Worm (Caenorhabditis elegans): ENCODE measurements around the gene C14H10.3.

Gene C14H10.3

DNA sequence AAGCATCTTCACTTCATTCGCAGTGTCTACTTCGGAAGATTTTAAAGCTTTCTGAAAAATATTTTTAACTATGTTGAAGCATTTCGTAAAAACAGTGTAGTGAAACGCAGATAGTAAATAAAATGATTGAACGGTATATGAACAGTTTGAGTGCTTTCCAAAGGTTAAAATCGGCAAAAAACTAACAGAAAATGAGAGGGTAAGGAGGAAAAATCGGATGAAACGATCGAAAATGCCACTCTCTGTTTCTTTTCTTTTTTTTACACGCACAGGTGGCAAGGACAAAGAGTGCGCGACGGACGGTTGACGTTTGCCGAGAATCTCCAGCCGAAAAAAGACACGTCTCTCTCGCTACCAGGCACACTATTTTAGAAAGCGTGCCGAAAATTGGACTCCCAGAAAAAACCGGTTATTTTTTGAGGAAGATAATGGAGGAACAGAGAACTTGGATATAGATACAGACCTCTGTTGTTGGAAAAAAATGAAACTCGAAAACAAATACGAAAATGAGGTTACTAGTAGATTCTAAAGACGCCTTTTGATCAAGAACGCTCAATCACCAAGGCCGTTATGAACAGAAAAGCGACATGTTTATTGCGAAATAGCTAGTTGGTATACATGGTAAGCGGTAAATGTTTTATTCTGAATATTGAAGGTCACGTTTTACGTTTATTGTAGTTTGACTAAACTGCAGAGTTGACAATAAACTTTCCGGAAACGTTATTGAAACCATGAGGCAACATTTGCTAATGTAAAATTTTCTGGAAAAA lies 33.4 kb downstream of the C14H10.3 start, which contains the start of gene myrf-2:
myrf-2 (minus strand) TSS at position 51 of the 770 bp plus-strand sequence.
- TF ChIP-seq elt-3 (tag; optimal IDR thresholded peaks at IDR 0.05) (no peak), mdl-1 (tag; optimal IDR thresholded peaks at IDR 0.05) (peak in 1 of 2 experiments; percentile 13), nhr-25 (tag; optimal IDR thresholded peaks at IDR 0.05) (peak; percentile 63), blmp-1 (tag; optimal IDR thresholded peaks at IDR 0.05; ENCODE audit: insufficient read depth) (peak; percentile 50), Y55F3AM.14 (GFP tag; optimal IDR thresholded peaks at IDR 0.05) (no peak), F13H6.1 (tag; optimal IDR thresholded peaks at IDR 0.05) (peak; percentile 23), nhr-129 (tag; optimal IDR thresholded peaks at IDR 0.05) (peak; percentile 4), nhr-21 (tag; optimal IDR thresholded peaks at IDR 0.05) (peak; percentile 21), sma-3 (GFP tag; optimal IDR thresholded peaks at IDR 0.05) (peak; percentile 12), peb-1 (tag; optimal IDR thresholded peaks at IDR 0.05) (peak; percentile 80), R02D3.7 (tag; optimal IDR thresholded peaks at IDR 0.05) (no peak)

DNA sequence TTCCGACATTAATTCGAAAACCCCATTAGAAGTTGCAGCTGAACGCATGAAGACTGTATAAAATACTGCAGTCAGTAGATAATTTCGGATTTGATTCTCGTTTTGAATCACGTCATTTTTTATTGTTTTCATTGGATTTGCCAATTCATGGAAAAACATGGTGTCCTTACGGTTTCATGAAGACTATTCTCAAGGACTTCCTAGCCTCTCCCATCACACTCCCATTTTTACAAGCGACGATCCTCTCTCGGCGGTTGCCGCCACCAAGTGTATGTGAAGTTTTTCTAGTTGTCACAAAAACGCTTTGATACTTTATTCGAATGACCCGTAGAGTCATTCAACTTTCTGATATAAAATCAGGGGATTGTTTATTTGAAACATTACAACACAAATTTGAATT lies 38.1 kb downstream of the C14H10.3 start:
- TF ChIP-seq nhr-6 (tag; optimal IDR thresholded peaks at IDR 0.05), result no peak
- TF ChIP-seq nhr-10 (tag; optimal IDR thresholded peaks at IDR 0.05), result no peak
- TF ChIP-seq nhr-25 (tag; optimal IDR thresholded peaks at IDR 0.05), result peak; percentile 32

DNA sequence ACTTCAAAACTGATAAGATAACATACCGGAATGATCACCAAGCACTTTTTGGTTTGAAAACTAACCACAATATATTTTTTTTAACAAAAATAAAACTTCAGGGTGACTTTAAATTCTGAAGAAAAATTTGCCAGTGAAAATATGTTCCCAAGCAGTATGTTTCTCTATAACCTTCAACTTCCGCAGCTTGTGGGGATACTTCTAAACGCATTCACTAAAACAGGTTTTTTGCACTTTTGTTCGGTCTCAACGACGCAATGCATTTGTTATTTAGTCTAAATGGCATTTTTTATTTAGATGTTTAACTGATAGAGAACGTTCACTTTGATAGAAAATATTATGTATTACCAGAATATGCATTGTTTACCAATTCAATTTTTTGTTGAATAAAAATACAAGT lies 38.7 kb downstream of the C14H10.3 start:
- no peak for TF ChIP-seq skn-1 (tag; optimal IDR thresholded peaks at IDR 0.05)
- peak; percentile 31 for TF ChIP-seq unc-55 (GFP tag; optimal IDR thresholded peaks at IDR 0.05)
- TF ChIP-seq nhr-21 (tag; optimal IDR thresholded peaks at IDR 0.05), result peak; percentile 17
- no peak for TF ChIP-seq C34F6.9 (tag; optimal IDR thresholded peaks at IDR 0.05)
- TF ChIP-seq nhr-25 (tag; optimal IDR thresholded peaks at IDR 0.05), result peak; percentile 78
- TF ChIP-seq mdl-1 (tag; optimal IDR thresholded peaks at IDR 0.05), result no peak
- no peak for TF ChIP-seq mab-5 (tag; optimal IDR thresholded peaks at IDR 0.05)

DNA sequence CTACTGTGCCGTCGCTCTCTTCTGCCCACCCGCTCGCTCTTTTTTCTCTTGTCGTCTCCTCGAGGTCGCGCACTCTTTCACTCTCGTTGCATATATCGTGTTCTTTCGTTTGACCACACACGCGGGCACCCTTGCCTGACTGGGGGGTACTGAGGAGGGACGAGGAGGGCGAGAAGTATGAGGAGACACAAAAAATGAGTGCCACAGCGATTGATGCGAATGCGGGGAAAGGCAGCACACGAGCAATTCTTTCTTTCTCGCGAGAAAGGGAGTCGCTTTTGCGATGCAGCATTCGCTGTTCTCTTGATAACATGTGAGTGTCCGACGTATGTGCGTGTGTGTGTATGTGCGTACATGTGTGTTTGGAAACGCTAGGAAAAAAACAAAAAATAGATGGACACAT lies 39.4 kb downstream of the C14H10.3 start:
- no peak for TF ChIP-seq nhr-237 (tag; optimal IDR thresholded peaks at IDR 0.05)
- TF ChIP-seq egl-27 (tag; optimal IDR thresholded peaks at IDR 0.05), result peak; percentile 79
- peak; percentile 87 for TF ChIP-seq zag-1 (tag; optimal IDR thresholded peaks at IDR 0.05)
- TF ChIP-seq nhr-21 (tag; optimal IDR thresholded peaks at IDR 0.05), result peak; percentile 74
- TF ChIP-seq nhr-23 (tag; optimal IDR thresholded peaks at IDR 0.05), result no peak
- peak; percentile 12 for TF ChIP-seq unc-62 (GFP tag; optimal IDR thresholded peaks at IDR 0.05)
- TF ChIP-seq ztf-4 (tag; optimal IDR thresholded peaks at IDR 0.05), result peak; percentile 83
- peak; percentile 25 to 73 for TF ChIP-seq lsy-2 (tag; optimal IDR thresholded peaks at IDR 0.05)
- TF ChIP-seq lin-11 (tag; optimal IDR thresholded peaks at IDR 0.05), result peak; percentile 64
- peak; percentile 69 for TF ChIP-seq sem-4 (tag; optimal IDR thresholded peaks at IDR 0.05)
- TF ChIP-seq nhr-6 (tag; optimal IDR thresholded peaks at IDR 0.05), result peak; percentile 50
- no peak for TF ChIP-seq nhr-77 (tag; optimal IDR thresholded peaks at IDR 0.05)
- peak; percentile 50 for TF ChIP-seq Y55F3AM.14 (GFP tag; optimal IDR thresholded peaks at IDR 0.05)
- TF ChIP-seq C34F6.9 (tag; optimal IDR thresholded peaks at IDR 0.05), result peak; percentile 92
- TF ChIP-seq unc-55 (GFP tag; optimal IDR thresholded peaks at IDR 0.05), result peak; percentile 85
- TF ChIP-seq mdl-1 (tag; optimal IDR thresholded peaks at IDR 0.05), result peak; percentile 77 to 93
- no peak for TF ChIP-seq nhr-12 (tag; optimal IDR thresholded peaks at IDR 0.05)
- TF ChIP-seq ztf-1 (GFP tag; conservative IDR thresholded peaks at IDR 0.05), result no peak
- peak; percentile 12 for TF ChIP-seq sma-9 (GFP tag; optimal IDR thresholded peaks at IDR 0.05)
- TF ChIP-seq sma-9 (tag; optimal IDR thresholded peaks at IDR 0.05), result no peak
- TF ChIP-seq ceh-16 (tag; optimal IDR thresholded peaks at IDR 0.05), result peak; percentile 75
- peak; percentile 50 for TF ChIP-seq snpc-4 (tag; optimal IDR thresholded peaks at IDR 0.05)
- TF ChIP-seq blmp-1 (tag; optimal IDR thresholded peaks at IDR 0.05; ENCODE audit: insufficient read depth), result no peak
- TF ChIP-seq nhr-129 (tag; optimal IDR thresholded peaks at IDR 0.05), result peak; percentile 95
- TF ChIP-seq nhr-25 (tag; optimal IDR thresholded peaks at IDR 0.05), result peak; percentile 11
- TF ChIP-seq mab-5 (tag; optimal IDR thresholded peaks at IDR 0.05), result no peak
- TF ChIP-seq crh-2 (tag; optimal IDR thresholded peaks at IDR 0.05), result peak; percentile 83
- peak; percentile 59 for TF ChIP-seq lin-13 (GFP tag; optimal IDR thresholded peaks at IDR 0.05)
- TF ChIP-seq sma-3 (GFP tag; optimal IDR thresholded peaks at IDR 0.05), result peak; percentile 34
- TF ChIP-seq fos-1 (tag; optimal IDR thresholded peaks at IDR 0.05), result peak; percentile 81
- peak; percentile 93 for TF ChIP-seq F13H6.1 (tag; optimal IDR thresholded peaks at IDR 0.05)
- no peak for TF ChIP-seq skn-1 (tag; optimal IDR thresholded peaks at IDR 0.05)
